Worm (Caenorhabditis elegans): ENCODE measurements around the gene Y76B12C.9.

Y76B12C.9 gene

DNA sequence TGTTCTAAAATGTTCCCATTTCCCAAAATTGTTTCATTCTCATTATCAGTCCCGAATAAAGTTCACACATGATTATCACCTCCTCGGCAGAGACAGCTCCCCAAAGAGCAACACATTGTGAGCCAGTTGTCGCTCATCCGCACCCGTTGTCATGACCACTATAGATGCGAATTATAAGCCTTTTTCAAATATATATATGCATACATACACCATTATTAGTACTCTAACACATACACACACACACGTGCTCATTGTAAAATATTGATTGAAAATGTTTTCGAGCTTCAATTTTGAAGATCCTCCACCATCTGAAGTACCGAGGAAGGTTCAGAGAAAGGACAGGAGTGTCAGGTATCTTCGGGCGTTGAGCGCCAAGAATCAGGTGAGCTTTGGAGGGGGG lies at the start of gene Y76B12C.9, which contains the start of gene cng-2:
TSS of gene Y76B12C.9 (minus strand) at position 101 of the 400 bp plus-strand sequence.
TSS of gene cng-2 (plus strand) at position 218 of the 400 bp plus-strand sequence.
- TF ChIP-seq ceh-28 (tag; optimal IDR thresholded peaks at IDR 0.05), result no peak
- peak; percentile 49 for TF ChIP-seq aha-1 (tag)
- TF ChIP-seq dmd-8 (GFP tag; IDR thresholded peaks at IDR 0.05), result no peak

DNA sequence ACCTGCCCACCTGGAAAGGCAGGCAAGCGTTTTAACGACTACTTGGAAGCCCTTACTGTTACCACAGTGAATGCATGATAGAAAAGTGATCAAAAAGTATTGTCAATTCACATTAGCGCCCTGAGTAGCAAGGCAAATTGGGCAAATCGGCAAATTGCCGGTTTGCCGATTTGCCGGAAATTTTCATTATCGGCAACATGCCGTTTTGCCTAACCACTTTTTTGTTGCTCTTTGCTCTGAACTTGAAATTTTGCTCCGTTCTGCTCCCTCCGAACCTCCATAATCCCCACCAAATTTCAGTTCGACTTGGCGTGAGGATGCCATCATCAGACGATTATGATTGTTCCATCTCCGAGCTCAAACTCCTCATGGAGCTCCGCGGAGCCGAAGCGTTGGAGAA lies 46.9 kb upstream of the Y76B12C.9 start, which contains the start of gene mca-2:
TSS of gene mca-2 (plus strand) at position 301 of the 400 bp plus-strand sequence.
- TF ChIP-seq ZK546.5 (tag; optimal IDR thresholded peaks at IDR 0.05) (no peak), dpl-1 (GFP tag; optimal IDR thresholded peaks at IDR 0.05) (no peak), nhr-111 (GFP tag; optimal IDR thresholded peaks at IDR 0.05) (no peak), fkh-10 (GFP tag; optimal IDR thresholded peaks at IDR 0.05) (no peak), Y48G9A.11 (GFP tag; IDR thresholded peaks at IDR 0.05) (no peak), mxl-3 (GFP tag; optimal IDR thresholded peaks at IDR 0.05) (no peak), ceh-62 (tag; optimal IDR thresholded peaks at IDR 0.05) (no peak), daf-12 (tag; optimal IDR thresholded peaks at IDR 0.05) (no peak), ZK337.2 (GFP tag; IDR thresholded peaks at IDR 0.05) (no peak), tra-1 (GFP tag; IDR thresholded peaks at IDR 0.05) (no peak), lin-39 (tag; optimal IDR thresholded peaks at IDR 0.05) (no peak), T26A8.4 (GFP tag; IDR thresholded peaks at IDR 0.05) (no peak), Y105C5A.15 (GFP tag; IDR thresholded peaks at IDR 0.05) (no peak), unc-39 (tag; optimal IDR thresholded peaks at IDR 0.05) (no peak), arid-1 (GFP tag; conservative IDR thresholded peaks at IDR 0.05) (no peak), aly-2 (tag; optimal IDR thresholded peaks at IDR 0.05) (no peak), skn-1 (tag; optimal IDR thresholded peaks at IDR 0.05) (no peak), mxl-2 (GFP tag; conservative IDR thresholded peaks at IDR 0.05) (no peak), daf-16 (GFP tag; optimal IDR thresholded peaks at IDR 0.05) (no peak), daf-16 (tag; optimal IDR thresholded peaks at IDR 0.05) (no peak), php-3 (GFP tag; IDR thresholded peaks at IDR 0.05) (no peak)

DNA sequence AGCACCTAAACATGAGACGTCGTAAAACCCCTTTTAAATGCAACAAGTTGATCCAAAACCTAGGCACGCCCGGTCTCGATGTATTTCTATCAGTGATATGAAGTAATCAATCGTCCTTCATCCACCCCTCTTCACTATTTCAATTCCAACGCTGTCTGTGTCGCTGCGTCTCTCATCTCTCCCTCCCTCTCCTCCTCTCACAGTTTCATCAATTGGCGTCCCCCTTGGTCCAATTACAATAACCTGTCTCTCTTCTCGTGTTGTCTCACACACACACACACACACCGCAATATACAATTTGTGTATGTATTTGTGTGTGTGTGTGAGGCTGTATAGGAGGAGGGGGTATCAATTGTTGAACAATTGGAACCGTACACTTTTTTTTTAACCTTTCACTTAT lies 46.3 kb upstream of the Y76B12C.9 start:
- no peak for TF ChIP-seq pha-4 (GFP tag; IDR thresholded peaks at IDR 0.05)
- no peak for TF ChIP-seq pha-4 (tag; optimal IDR thresholded peaks at IDR 0.05)
- peak; percentile 2 for TF ChIP-seq nhr-6 (tag; optimal IDR thresholded peaks at IDR 0.05)
- peak; percentile 17 for TF ChIP-seq nhr-25 (tag; optimal IDR thresholded peaks at IDR 0.05; ENCODE audit: borderline replicate concordance, insufficient read depth)
- peak; percentile 47 for TF ChIP-seq mes-2 (tag; optimal IDR thresholded peaks at IDR 0.05; ENCODE audit: poor library complexity, severe bottlenecking)
- no peak for TF ChIP-seq arid-1 (GFP tag; conservative IDR thresholded peaks at IDR 0.05)
- TF ChIP-seq ceh-32 (tag; optimal IDR thresholded peaks at IDR 0.05; ENCODE audit: poor library complexity), result no peak
- TF ChIP-seq dve-1 (tag; optimal IDR thresholded peaks at IDR 0.05; ENCODE audit: insufficient read depth), result peak; percentile 42
- TF ChIP-seq unc-130 (GFP tag; optimal IDR thresholded peaks at IDR 0.05), result no peak
- peak; percentile 52 for TF ChIP-seq mep-1 (tag; optimal IDR thresholded peaks at IDR 0.05)
- TF ChIP-seq daf-19 (GFP tag; conservative IDR thresholded peaks at IDR 0.05), result no peak
- TF ChIP-seq F49E8.2 (tag; optimal IDR thresholded peaks at IDR 0.05; ENCODE audit: borderline replicate concordance), result no peak
- TF ChIP-seq fos-1 (tag; optimal IDR thresholded peaks at IDR 0.05), result no peak
- TF ChIP-seq nhr-28 (tag; optimal IDR thresholded peaks at IDR 0.05), result peak; percentile 82
- no peak for TF ChIP-seq jun-1 (tag; optimal IDR thresholded peaks at IDR 0.05)
- TF ChIP-seq nhr-10 (tag; optimal IDR thresholded peaks at IDR 0.05), result no peak
- no peak for TF ChIP-seq lir-3 (tag; optimal IDR thresholded peaks at IDR 0.05)
- TF ChIP-seq nhr-77 (tag; optimal IDR thresholded peaks at IDR 0.05), result no peak
- no peak for TF ChIP-seq madf-5 (GFP tag; IDR thresholded peaks at IDR 0.05)
- TF ChIP-seq pqm-1 (tag; optimal IDR thresholded peaks at IDR 0.05), result no peak
- TF ChIP-seq mdl-1 (tag; optimal IDR thresholded peaks at IDR 0.05), result peak in 1 of 2 experiments; percentile 53
- TF ChIP-seq attf-4 (tag; optimal IDR thresholded peaks at IDR 0.05), result no peak
- TF ChIP-seq nhr-41 (GFP tag; IDR thresholded peaks at IDR 0.05), result no peak
- TF ChIP-seq mxl-3 (GFP tag; optimal IDR thresholded peaks at IDR 0.05), result peak; percentile 71

All from whole organism, L4 larva.